Fruit fly (Drosophila melanogaster): ENCODE measurements around the gene CG3568.

DNA sequence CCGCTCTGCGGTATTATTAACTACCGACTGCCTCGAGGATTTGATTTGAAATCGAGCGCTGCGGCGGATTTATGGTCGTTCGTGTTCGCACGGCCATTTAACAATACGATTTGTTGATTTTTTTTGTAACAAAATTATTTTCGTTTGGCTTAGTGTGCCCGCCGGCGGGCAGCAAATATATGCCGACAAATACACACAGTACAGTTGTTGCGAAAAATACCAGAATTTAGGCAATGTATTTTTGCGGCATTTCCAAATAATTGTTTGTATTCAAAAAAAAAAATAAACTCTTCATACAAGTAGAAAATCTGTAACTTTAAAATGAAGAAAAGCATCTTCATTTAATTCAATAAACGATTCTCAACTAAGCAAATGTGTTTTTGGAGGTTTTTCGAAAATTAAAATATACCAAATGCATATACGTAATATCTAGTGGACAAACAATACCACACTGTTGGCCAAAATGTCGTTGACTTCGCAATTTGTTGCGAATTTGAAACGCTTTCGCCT, 6.2 kb downstream of the CG3568 start, which contains the start of the genes Usf and CG15912:
- TF ChIP-seq HLH3B (GFP tag; IDR thresholded peaks at IDR 0.05) (no peak), Trl (optimal IDR thresholded peaks at IDR 0.05) (no peak), Trl (GFP tag; optimal IDR thresholded peaks at IDR 0.05) (no peak), cad (GFP tag; optimal IDR thresholded peaks at IDR 0.05) (no peak), BtbVII (GFP tag; optimal IDR thresholded peaks at IDR 0.05) (no peak), CG12744 (GFP tag; optimal IDR thresholded peaks at IDR 0.05) (no peak), stc (GFP tag; IDR thresholded peaks at IDR 0.05) (no peak)
